Fruit fly (Drosophila melanogaster) whole organism, embryonic: ENCODE results near the gene JMJD5.
A peak's percentile ranks its signal among the peaks of the same experiment; 100 is the strongest.

ENCODE experiments used
- CG12299 ChIP-seq: fragments of 200-800 bp; sonication (Bioruptor generic); optimal IDR thresholded peaks from 2 replicates; lab custom pipeline; 2018; ENCODE audit warnings: missing biosample characterization, mild to moderate bottlenecking, missing genetic modification characterization
- CG13287 ChIP-seq: fragments of 200-800 bp; sonication (Bioruptor generic); IDR thresholded peaks from 2 replicates; pipeline ENCODE4 v1.3.6; 2022; ENCODE audit warnings: missing biosample characterization, missing genetic modification characterization; ENCODE audit not compliant: partially characterized antibody
- CG16863 ChIP-seq: fragments of 200-800 bp; sonication (Bioruptor generic); optimal IDR thresholded peaks from 3 replicates; lab custom pipeline; 2016; ENCODE audit warnings: missing biosample characterization, missing genetic modification characterization
- CG17359 ChIP-seq: fragments of 200-800 bp; sonication (Bioruptor generic); optimal IDR thresholded peaks from 3 replicates; lab custom pipeline; 2018; ENCODE audit warnings: missing biosample characterization, mild to moderate bottlenecking, missing genetic modification characterization, moderate library complexity
- CG17912 ChIP-seq: fragments of 200-800 bp; sonication (Bioruptor generic); optimal IDR thresholded peaks from 2 replicates; lab custom pipeline; 2018; ENCODE audit warnings: missing biosample characterization, mild to moderate bottlenecking, missing genetic modification characterization
- CG18011 ChIP-seq: fragments of 200-800 bp; sonication (Bioruptor generic); optimal IDR thresholded peaks from 2 replicates; lab custom pipeline; 2017; ENCODE audit warnings: missing biosample characterization, missing genetic modification characterization, mild to moderate bottlenecking, moderate library complexity, missing genotype
- CG2120 ChIP-seq: fragments of 200-800 bp; sonication (Bioruptor generic); optimal IDR thresholded peaks from 3 replicates; lab custom pipeline; 2016; ENCODE audit warnings: missing biosample characterization, missing genetic modification characterization
- CG33557 ChIP-seq: fragments of 200-800 bp; sonication (Bioruptor generic); optimal IDR thresholded peaks from 2 replicates; lab custom pipeline; 2019; ENCODE audit warnings: missing biosample characterization, mild to moderate bottlenecking, missing genetic modification characterization, moderate library complexity
- CG3407 ChIP-seq: fragments of 200-800 bp; sonication (Bioruptor generic); optimal IDR thresholded peaks from 2 replicates; lab custom pipeline; 2018; ENCODE audit warnings: missing biosample characterization, mild to moderate bottlenecking, missing genetic modification characterization
- CG3995 ChIP-seq: fragments of 200-800 bp; sonication (Bioruptor generic); optimal IDR thresholded peaks from 3 replicates; lab custom pipeline; 2016; ENCODE audit warnings: missing biosample characterization, missing genetic modification characterization
- CG7556 ChIP-seq: fragments of 200-800 bp; sonication (Bioruptor generic); optimal IDR thresholded peaks from 2 replicates; lab custom pipeline; 2017; ENCODE audit warnings: missing biosample characterization, mild to moderate bottlenecking, missing genetic modification characterization
- CG9727 ChIP-seq: fragments of 200-800 bp; sonication (Bioruptor generic); optimal IDR thresholded peaks from 3 replicates; lab custom pipeline; 2017; ENCODE audit warnings: missing biosample characterization, mild to moderate bottlenecking, missing genetic modification characterization
- Doc3 ChIP-seq: fragments of 200-800 bp; sonication (Bioruptor generic); IDR thresholded peaks from 3 replicates; pipeline ENCODE4 v1.3.6; 2022; ENCODE audit warnings: missing biosample characterization, missing genetic modification characterization; ENCODE audit not compliant: partially characterized antibody
- Eip74EF ChIP-seq, 2 experiments: fragments of 200-800 bp in 1 of 2; fragments of >200 bp in 1 of 2; sonication (Bioruptor generic) in 1 of 2; optimal IDR thresholded peaks; 2 replicates each; lab custom pipeline; 2017 to 2019; ENCODE audit warnings: missing biosample characterization in 2 of 2, missing genetic modification characterization in 2 of 2, mild to moderate bottlenecking in 1 of 2, moderate library complexity in 1 of 2
- Kr ChIP-seq: fragments of 200-800 bp; sonication (Bioruptor generic); optimal IDR thresholded peaks from 2 replicates; lab custom pipeline; 2017; ENCODE audit warnings: missing biosample characterization, mild to moderate bottlenecking, missing genetic modification characterization
- Nf-YB ChIP-seq: fragments of 200-800 bp; sonication (Bioruptor generic); optimal IDR thresholded peaks from 3 replicates; lab custom pipeline; 2019; ENCODE audit warnings: missing biosample characterization, mild to moderate bottlenecking, missing genetic modification characterization, moderate library complexity
- NfI ChIP-seq: fragments of 200-800 bp; sonication (Bioruptor generic); optimal IDR thresholded peaks from 3 replicates; lab custom pipeline; 2018; ENCODE audit warnings: missing biosample characterization, mild to moderate bottlenecking, missing genetic modification characterization, moderate library complexity
- Sox100B ChIP-seq: fragments of 200-800 bp; sonication (Bioruptor generic); optimal IDR thresholded peaks from 3 replicates; lab custom pipeline; 2018; ENCODE audit warnings: missing biosample characterization, mild to moderate bottlenecking, missing genetic modification characterization
- Sox102F ChIP-seq: fragments of 200-800 bp; sonication (Bioruptor generic); optimal IDR thresholded peaks from 2 replicates; lab custom pipeline; 2018; ENCODE audit warnings: missing biosample characterization, mild to moderate bottlenecking, missing genetic modification characterization, moderate library complexity
- Stat92E ChIP-seq, 3 experiments: fragments of >200 bp in 2 of 3; fragments of 200-800 bp in 1 of 3; sonication (Bioruptor generic) in 1 of 3; optimal IDR thresholded peaks; 2 replicates each; lab custom pipeline; 2017 to 2019; ENCODE audit warnings: missing biosample characterization in 3 of 3, missing genetic modification characterization in 3 of 3, mild to moderate bottlenecking in 1 of 3, moderate library complexity in 1 of 3
- TFAM ChIP-seq: fragments of 200-800 bp; sonication (Bioruptor generic); optimal IDR thresholded peaks from 2 replicates; lab custom pipeline; 2017; ENCODE audit warnings: missing biosample characterization, missing genetic modification characterization, inconsistent platforms
- ac ChIP-seq: fragments of 200-800 bp; sonication (Bioruptor generic); optimal IDR thresholded peaks from 3 replicates; lab custom pipeline; 2017; ENCODE audit warnings: missing biosample characterization, mild to moderate bottlenecking, missing genetic modification characterization
- corto ChIP-seq: fragments of 200-800 bp; sonication (Bioruptor generic); optimal IDR thresholded peaks from 2 replicates; lab custom pipeline; 2016; ENCODE audit warnings: missing biosample characterization, mild to moderate bottlenecking, missing genetic modification characterization, moderate library complexity
- crc ChIP-seq: fragments of 200-800 bp; sonication (Bioruptor generic); optimal IDR thresholded peaks from 2 replicates; lab custom pipeline; 2016; ENCODE audit warnings: missing biosample characterization, missing genetic modification characterization
- crol ChIP-seq: fragments of 200-800 bp; sonication (Bioruptor generic); IDR thresholded peaks from 2 replicates; pipeline ENCODE4 v1.3.6; 2022; ENCODE audit warnings: missing biosample characterization, missing genetic modification characterization
- dati ChIP-seq: fragments of 200-800 bp; sonication (Bioruptor generic); IDR thresholded peaks from 2 replicates; pipeline ENCODE4 v1.3.6; 2022; ENCODE audit warnings: missing biosample characterization, missing genetic modification characterization
- dmrt11E ChIP-seq: fragments of 200-800 bp; sonication (Bioruptor generic); optimal IDR thresholded peaks from 3 replicates; lab custom pipeline; 2018; ENCODE audit warnings: missing biosample characterization, mild to moderate bottlenecking, missing genetic modification characterization, moderate library complexity
- emc ChIP-seq: fragments of 200-800 bp; sonication (Bioruptor generic); optimal IDR thresholded peaks from 2 replicates; lab custom pipeline; 2016; ENCODE audit warnings: missing biosample characterization, missing genetic modification characterization
- esg ChIP-seq: fragments of 200-800 bp; sonication (Bioruptor generic); conservative IDR thresholded peaks from 2 replicates; pipeline ENCODE4 v1.3.6; 2022; ENCODE audit warnings: missing biosample characterization, missing genetic modification characterization
- fu2 ChIP-seq: fragments of 200-800 bp; sonication (Bioruptor generic); optimal IDR thresholded peaks from 2 replicates; lab custom pipeline; 2016; ENCODE audit warnings: missing biosample characterization, missing genetic modification characterization
- her ChIP-seq: fragments of 200-800 bp; sonication (Bioruptor generic); optimal IDR thresholded peaks from 2 replicates; lab custom pipeline; 2016; ENCODE audit warnings: missing biosample characterization, missing genetic modification characterization
- hth ChIP-seq: fragments of >200 bp; optimal IDR thresholded peaks from 2 replicates; lab custom pipeline; 2017; ENCODE audit warnings: inconsistent platforms
- jing ChIP-seq: fragments of 200-800 bp; sonication (Bioruptor generic); optimal IDR thresholded peaks from 2 replicates; lab custom pipeline; 2018; ENCODE audit warnings: missing biosample characterization, mild to moderate bottlenecking, missing genetic modification characterization
- kah ChIP-seq: fragments of 200-800 bp; sonication (Bioruptor generic); optimal IDR thresholded peaks from 2 replicates; lab custom pipeline; 2018; ENCODE audit warnings: missing biosample characterization, mild to moderate bottlenecking, missing genetic modification characterization
- kni ChIP-seq: fragments of 200-800 bp; sonication (Bioruptor generic); optimal IDR thresholded peaks from 3 replicates; lab custom pipeline; 2017; ENCODE audit warnings: mild to moderate bottlenecking, missing biosample characterization, missing genetic modification reagents, missing genetic modification characterization
- lab ChIP-seq: fragments of 200-800 bp; sonication (Bioruptor generic); optimal IDR thresholded peaks from 3 replicates; lab custom pipeline; 2017; ENCODE audit warnings: missing biosample characterization, missing genetic modification characterization, mild to moderate bottlenecking, moderate library complexity, missing genetic modification reagents
- nerfin-1 ChIP-seq: fragments of 200-800 bp; sonication (Bioruptor generic); optimal IDR thresholded peaks from 3 replicates; lab custom pipeline; 2019; ENCODE audit warnings: missing biosample characterization, mild to moderate bottlenecking, missing genetic modification characterization, moderate library complexity
- pan ChIP-seq, 4 experiments: fragments of >200 bp in 3 of 4; fragments of 200-800 bp in 1 of 4; sonication (Bioruptor generic) in 1 of 4; optimal IDR thresholded peaks in 3 of 4; IDR thresholded peaks in 1 of 4; 2 replicates each; pipeline versions ENCODE4 v1.3.6 to Lab custom; 2017 to 2022; ENCODE audit warnings: missing biosample characterization in 2 of 4, missing genetic modification characterization in 2 of 4, mixed read lengths in 1 of 4
- peb ChIP-seq: fragments of 200-800 bp; sonication (Bioruptor generic); IDR thresholded peaks from 2 replicates; pipeline ENCODE4 v1.3.6; 2022; ENCODE audit warnings: missing biosample characterization, missing genetic modification characterization
- pfk ChIP-seq: fragments of 200-800 bp; sonication (Bioruptor generic); optimal IDR thresholded peaks from 2 replicates; lab custom pipeline; 2018; ENCODE audit warnings: missing biosample characterization, mild to moderate bottlenecking, missing genetic modification characterization, moderate library complexity
- pzg ChIP-seq: fragments of 200-800 bp; sonication (Bioruptor generic); optimal IDR thresholded peaks from 3 replicates; lab custom pipeline; 2018; ENCODE audit warnings: missing biosample characterization, mild to moderate bottlenecking, missing genetic modification characterization, moderate library complexity
- ro ChIP-seq: fragments of 200-800 bp; sonication (Bioruptor generic); IDR thresholded peaks from 2 replicates; pipeline ENCODE4 v1.3.6; 2022; ENCODE audit warnings: missing biosample characterization, missing genetic modification characterization
- shn ChIP-seq: fragments of 200-800 bp; sonication (Bioruptor generic); optimal IDR thresholded peaks from 3 replicates; lab custom pipeline; 2016; ENCODE audit warnings: missing biosample characterization, missing genetic modification characterization
- sim ChIP-seq: fragments of 200-800 bp; sonication (Bioruptor generic); IDR thresholded peaks from 2 replicates; pipeline ENCODE4 v1.3.6; 2022; ENCODE audit warnings: missing biosample characterization, missing genetic modification characterization
- sisA ChIP-seq: fragments of 200-800 bp; sonication (Bioruptor generic); IDR thresholded peaks from 2 replicates; pipeline ENCODE4 v1.3.6; 2022; ENCODE audit warnings: missing biosample characterization, missing genetic modification characterization
- stc ChIP-seq: fragments of 200-800 bp; sonication (Bioruptor generic); IDR thresholded peaks from 2 replicates; pipeline ENCODE4 v1.3.6; 2022; ENCODE audit warnings: missing biosample characterization, missing genetic modification characterization
- sug ChIP-seq: fragments of 200-800 bp; optimal IDR thresholded peaks from 2 replicates; lab custom pipeline; 2019; ENCODE audit warnings: missing biosample characterization, mild to moderate bottlenecking, missing genetic modification characterization, moderate library complexity
- wor ChIP-seq: fragments of 200-800 bp; sonication (Bioruptor generic); IDR thresholded peaks from 2 replicates; pipeline ENCODE4 v1.3.6; 2022; ENCODE audit warnings: missing biosample characterization, missing genetic modification characterization
- zfh1 ChIP-seq: fragments of 200-800 bp; sonication (Bioruptor generic); IDR thresholded peaks from 3 replicates; pipeline ENCODE4 v1.3.6; 2022; ENCODE audit warnings: missing biosample characterization, missing genetic modification characterization

JMJD5 gene

dm6 chr3L:801860-802462 lies 39.2 kb downstream of the JMJD5 start (continued):
- TF ChIP-seq CG12299 (tag; lab: Kevin White, UChicago) (no peak), corto (GFP tag; lab: Kevin White, UChicago) (no peak), crol (peak; percentile 82), CG13287 (GFP tag; lab: Robert Waterston, UW) (no peak), sug (tag; lab: Kevin White, UChicago) (no peak), CG33557 (GFP tag; lab: Kevin White, UChicago) (no peak), zfh1 (GFP tag; lab: Robert Waterston, UW) (no peak; the same call in 2 of the 3 replicates), lab (peak; percentile 17), Sox102F (GFP tag; lab: Kevin White, UChicago) (peak; percentile 35), kah (no peak), pzg (no peak), CG16863 (GFP tag; lab: Kevin White, UChicago) (no peak), dati (GFP tag; lab: Robert Waterston, UW) (no peak), nerfin-1 (tag; lab: Kevin White, UChicago) (no peak), wor (GFP tag; lab: Robert Waterston, UW) (no peak), pan (optimal IDR thresholded peaks at IDR 0.05; lab: Kevin White, UChicago) (no peak), pan (GFP tag; optimal IDR thresholded peaks at IDR 0.05 in 1 of 2, IDR thresholded peaks at IDR 0.05 in 1 of 2) (no peak), CG17912 (GFP tag; lab: Kevin White, UChicago) (no peak), Nf-YB (GFP tag; lab: Kevin White, UChicago) (no peak), stc (GFP tag; lab: Robert Waterston, UW) (no peak), esg (GFP tag; lab: Robert Waterston, UW) (0 out of 2 replicates have a peak, but pooled peaks have one; percentile 12), Eip74EF (GFP tag; optimal IDR thresholded peaks at IDR 0.05; lab: Kevin White, UChicago) (no peak), pfk (GFP tag; lab: Kevin White, UChicago) (no peak), ro (no peak), fu2 (GFP tag; lab: Kevin White, UChicago) (no peak), CG7556 (GFP tag; lab: Kevin White, UChicago) (no peak), peb (GFP tag; lab: Robert Waterston, UW) (no peak), jing (GFP tag; lab: Kevin White, UChicago) (no peak), kni (GFP tag; lab: Kevin White, UChicago) (no peak), her (GFP tag; lab: Kevin White, UChicago) (no peak), Kr (GFP tag; lab: Kevin White, UChicago) (no peak), sisA (GFP tag; lab: Robert Waterston, UW) (no peak), CG2120 (GFP tag; lab: Kevin White, UChicago) (no peak), Sox100B (GFP tag; lab: Kevin White, UChicago) (no peak), CG17359 (tag; lab: Kevin White, UChicago) (peak; percentile 50), emc (GFP tag; lab: Kevin White, UChicago) (no peak), crc (no peak), ac (GFP tag; lab: Kevin White, UChicago) (no peak), dmrt11E (peak; percentile 46), TFAM (no peak), Stat92E (GFP tag; optimal IDR thresholded peaks at IDR 0.05; lab: Kevin White, UChicago) (no peak), CG3995 (no peak), shn (no peak), CG18011 (GFP tag; lab: Kevin White, UChicago) (no peak), hth (lab: Kevin White, UChicago) (no peak), CG3407 (GFP tag; lab: Kevin White, UChicago) (no peak), NfI (no peak), CG9727 (GFP tag; lab: Kevin White, UChicago) (no peak), sim (GFP tag; lab: Robert Waterston, UW) (no peak), Doc3 (GFP tag; lab: Robert Waterston, UW) (no peak)
